Fruit fly (Drosophila melanogaster) whole organism: ENCODE results near the gene CG7573.

Source experiments
- Dll ChIP-seq: fragments of >200 bp; optimal IDR thresholded peaks from 2 replicates; lab custom pipeline; 2017
- pan ChIP-seq: fragments of >200 bp; optimal IDR thresholded peaks from 2 replicates; lab custom pipeline; 2017
- psq ChIP-seq: fragments of >200 bp; optimal IDR thresholded peaks from 2 replicates; lab custom pipeline; 2017
- usp ChIP-seq: fragments of >200 bp; optimal IDR thresholded peaks from 2 replicates; lab custom pipeline; 2017; ENCODE audit warnings: missing biosample characterization, missing genetic modification characterization, mixed read lengths

DNA sequence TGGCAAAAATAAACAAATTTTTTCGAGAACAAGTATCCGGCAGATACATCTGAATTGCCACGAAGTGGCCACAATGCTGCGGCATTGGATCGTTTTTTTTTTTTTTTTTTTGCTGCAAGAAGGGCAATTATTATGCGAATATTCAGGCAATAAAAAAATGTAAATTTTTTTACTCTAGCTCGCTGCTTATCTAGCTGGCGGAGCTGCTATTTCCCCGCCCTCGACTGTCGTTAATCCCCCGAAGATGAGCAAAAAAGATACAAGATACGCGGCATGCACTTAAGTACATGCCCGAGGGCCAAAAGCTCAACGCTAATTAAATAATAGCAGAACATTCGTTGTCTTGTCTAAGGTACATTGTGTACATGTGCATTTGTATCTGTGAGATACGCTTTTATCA lies 49.4 kb upstream of the CG7573 start:
- TF ChIP-seq Dll (lab: Kevin White, UChicago) (no peak), pan (lab: Kevin White, UChicago) (no peak), psq (lab: Kevin White, UChicago) (no peak), usp (GFP tag; lab: Kevin White, UChicago) (no peak)
